Worm (Caenorhabditis elegans) whole organism, late embryonic: ENCODE results near the gene F09E5.16.
A peak's percentile ranks its signal among the peaks of the same experiment; 100 is the strongest.

ENCODE experiments used
- C08G9.2 ChIP-seq: sonication (generic microtip); optimal IDR thresholded peaks from 2 replicates; lab custom pipeline; 2016; ENCODE audit warnings: mild to moderate bottlenecking, missing genetic modification characterization, moderate library complexity, missing compliant biosample characterization
- C38D4.7 ChIP-seq: fragments of 200-800 bp; sonication (Bioruptor generic); optimal IDR thresholded peaks from 2 replicates; lab custom pipeline; 2018; ENCODE audit warnings: mild to moderate bottlenecking, missing genetic modification characterization, moderate library complexity, missing compliant biosample characterization
- F13H6.1 ChIP-seq: sonication (generic microtip); optimal IDR thresholded peaks from 2 replicates; lab custom pipeline; 2016; ENCODE audit warnings: missing genetic modification characterization, missing compliant biosample characterization
- K02D7.2 ChIP-seq: sonication (generic microtip); optimal IDR thresholded peaks from 2 replicates; lab custom pipeline; 2017; ENCODE audit warnings: mild to moderate bottlenecking, missing genetic modification characterization, missing compliant biosample characterization
- K09A11.1 ChIP-seq: sonication (generic microtip); optimal IDR thresholded peaks from 2 replicates; lab custom pipeline; 2017; ENCODE audit warnings: antibody characterized with exemption, mild to moderate bottlenecking, missing genetic modification characterization, missing compliant biosample characterization; ENCODE audit not compliant: insufficient read depth
- ahr-1 ChIP-seq: sonication (generic microtip); optimal IDR thresholded peaks from 2 replicates; lab custom pipeline; 2016; ENCODE audit warnings: missing genetic modification characterization, missing compliant biosample characterization
- ama-1 ChIP-seq: fragments of 150-350 bp; optimal IDR thresholded peaks from 2 replicates; lab custom pipeline; 2014
- ceh-18 ChIP-seq: sonication (generic microtip); optimal IDR thresholded peaks from 2 replicates; lab custom pipeline; 2016; ENCODE audit warnings: missing genetic modification characterization, missing compliant biosample characterization
- ceh-2 ChIP-seq: sonication (generic microtip); optimal IDR thresholded peaks from 2 replicates; lab custom pipeline; 2016; ENCODE audit warnings: missing genotype, missing genetic modification characterization, missing compliant biosample characterization
- ceh-30 ChIP-seq: fragments of 150-350 bp; optimal IDR thresholded peaks from 2 replicates; lab custom pipeline; 2014; ENCODE audit warnings: missing biosample characterization, missing genetic modification characterization
- ceh-31 ChIP-seq: sonication (generic microtip); optimal IDR thresholded peaks from 2 replicates; lab custom pipeline; 2016; ENCODE audit warnings: missing genetic modification characterization, missing compliant biosample characterization
- ceh-45 ChIP-seq: fragments of 200-800 bp; sonication (Bioruptor generic); IDR thresholded peaks from 2 replicates; pipeline ENCODE4 v1.3.6; 2022; ENCODE audit warnings: missing genetic modification reagents, missing genetic modification characterization, missing compliant biosample characterization
- ceh-48 ChIP-seq: sonication (generic microtip); optimal IDR thresholded peaks from 2 replicates; lab custom pipeline; 2016; ENCODE audit warnings: missing genetic modification characterization, inconsistent platforms, missing compliant biosample characterization
- ceh-6 ChIP-seq: fragments of 200-800 bp; sonication (Bioruptor generic); optimal IDR thresholded peaks from 2 replicates; lab custom pipeline; 2018; ENCODE audit warnings: mild to moderate bottlenecking, missing genetic modification characterization, missing compliant biosample characterization
- ceh-9 ChIP-seq: sonication (generic microtip); optimal IDR thresholded peaks from 2 replicates; lab custom pipeline; 2016; ENCODE audit warnings: mild to moderate bottlenecking, missing genetic modification characterization, inconsistent platforms, missing compliant biosample characterization
- dve-1 ChIP-seq: sonication (generic microtip); optimal IDR thresholded peaks from 2 replicates; lab custom pipeline; 2017; ENCODE audit warnings: antibody characterized with exemption, mild to moderate bottlenecking, missing genetic modification characterization, missing compliant biosample characterization
- elt-2 ChIP-seq: sonication (generic microtip); optimal IDR thresholded peaks from 2 replicates; lab custom pipeline; 2016; ENCODE audit warnings: missing genetic modification reagents, missing genetic modification characterization, missing compliant biosample characterization
- eyg-1 ChIP-seq: sonication (generic microtip); optimal IDR thresholded peaks from 2 replicates; lab custom pipeline; 2016; ENCODE audit warnings: missing genotype, missing genetic modification characterization, missing compliant biosample characterization
- fkh-10 ChIP-seq: fragments of 150-350 bp; optimal IDR thresholded peaks from 2 replicates; lab custom pipeline; 2014; ENCODE audit warnings: missing biosample characterization, missing genetic modification reagents, missing genetic modification characterization
- hlh-30 ChIP-seq: sonication (generic microtip); optimal IDR thresholded peaks from 2 replicates; lab custom pipeline; 2017; ENCODE audit warnings: antibody characterized with exemption, missing genetic modification characterization, missing compliant biosample characterization; ENCODE audit not compliant: insufficient read depth
- lin-11 ChIP-seq: fragments of 200-800 bp; sonication (Bioruptor generic); optimal IDR thresholded peaks from 2 replicates; lab custom pipeline; 2018; ENCODE audit warnings: mild to moderate bottlenecking, missing genetic modification characterization, missing compliant biosample characterization
- madf-2 ChIP-seq: sonication (generic microtip); optimal IDR thresholded peaks from 2 replicates; lab custom pipeline; 2017; ENCODE audit warnings: missing genetic modification characterization, missing compliant biosample characterization
- nfya-1 ChIP-seq: sonication (generic microtip); optimal IDR thresholded peaks from 2 replicates; lab custom pipeline; 2017; ENCODE audit warnings: missing genetic modification characterization, mild to moderate bottlenecking, missing compliant biosample characterization, antibody characterized with exemption, moderate library complexity
- nhr-232 ChIP-seq: sonication (generic microtip); optimal IDR thresholded peaks from 2 replicates; lab custom pipeline; 2016; ENCODE audit warnings: missing genetic modification characterization, missing compliant biosample characterization
- pag-3 ChIP-seq: sonication (generic microtip); optimal IDR thresholded peaks from 2 replicates; lab custom pipeline; 2016; ENCODE audit warnings: missing compliant biosample characterization, missing genetic modification characterization, borderline replicate concordance
- pax-1 ChIP-seq: fragments of 150-350 bp; optimal IDR thresholded peaks from 2 replicates; lab custom pipeline; 2014; ENCODE audit warnings: missing biosample characterization, missing genetic modification characterization
- pha-2 ChIP-seq: sonication (generic microtip); optimal IDR thresholded peaks from 2 replicates; lab custom pipeline; 2017; ENCODE audit warnings: mild to moderate bottlenecking, missing genetic modification characterization, missing compliant biosample characterization
- pha-4 ChIP-seq: fragments of 150-350 bp; optimal IDR thresholded peaks from 2 replicates; lab custom pipeline; 2018; ENCODE audit warnings: missing biosample characterization, missing genetic modification reagents, missing genetic modification characterization
- pqm-1 ChIP-seq: sonication (generic microtip); optimal IDR thresholded peaks from 2 replicates; lab custom pipeline; 2016; ENCODE audit warnings: missing genetic modification characterization, missing compliant biosample characterization
- ref-2 ChIP-seq: sonication (generic microtip); optimal IDR thresholded peaks from 2 replicates; lab custom pipeline; 2016; ENCODE audit warnings: missing genetic modification characterization, missing compliant biosample characterization
- rnt-1 ChIP-seq: sonication (generic microtip); optimal IDR thresholded peaks from 2 replicates; lab custom pipeline; 2016; ENCODE audit warnings: missing genetic modification characterization, missing compliant biosample characterization
- sdc-2 ChIP-seq: sonication (generic microtip); optimal IDR thresholded peaks from 2 replicates; lab custom pipeline; 2016; ENCODE audit warnings: missing genotype, missing genetic modification characterization, missing compliant biosample characterization
- sox-2 ChIP-seq: fragments of 200-800 bp; sonication (Bioruptor generic); IDR thresholded peaks from 2 replicates; pipeline ENCODE4 v1.3.6; 2022; ENCODE audit warnings: missing genetic modification reagents, missing genetic modification characterization, missing compliant biosample characterization
- syd-9 ChIP-seq: sonication (generic microtip); optimal IDR thresholded peaks from 2 replicates; lab custom pipeline; 2016; ENCODE audit warnings: mild to moderate bottlenecking, missing genetic modification characterization, moderate library complexity, missing compliant biosample characterization
- tbx-7 ChIP-seq: sonication (generic microtip); optimal IDR thresholded peaks from 2 replicates; lab custom pipeline; 2016; ENCODE audit warnings: missing genotype, missing genetic modification characterization, missing compliant biosample characterization
- ttx-3 ChIP-seq: sonication (generic microtip); optimal IDR thresholded peaks from 2 replicates; lab custom pipeline; 2016; ENCODE audit warnings: missing genetic modification reagents, missing genetic modification characterization, missing compliant biosample characterization
- unc-42 ChIP-seq: sonication (generic microtip); optimal IDR thresholded peaks from 2 replicates; lab custom pipeline; 2016; ENCODE audit warnings: missing genotype, missing genetic modification characterization, missing compliant biosample characterization
- unc-55 ChIP-seq: sonication (generic microtip); optimal IDR thresholded peaks from 2 replicates; lab custom pipeline; 2017; ENCODE audit warnings: missing biosample characterization, missing genetic modification reagents, missing genetic modification characterization
- unc-86 ChIP-seq: sonication (generic microtip); optimal IDR thresholded peaks from 2 replicates; lab custom pipeline; 2016; ENCODE audit warnings: missing genetic modification characterization, missing compliant biosample characterization

The F09E5.16 gene

DNA sequence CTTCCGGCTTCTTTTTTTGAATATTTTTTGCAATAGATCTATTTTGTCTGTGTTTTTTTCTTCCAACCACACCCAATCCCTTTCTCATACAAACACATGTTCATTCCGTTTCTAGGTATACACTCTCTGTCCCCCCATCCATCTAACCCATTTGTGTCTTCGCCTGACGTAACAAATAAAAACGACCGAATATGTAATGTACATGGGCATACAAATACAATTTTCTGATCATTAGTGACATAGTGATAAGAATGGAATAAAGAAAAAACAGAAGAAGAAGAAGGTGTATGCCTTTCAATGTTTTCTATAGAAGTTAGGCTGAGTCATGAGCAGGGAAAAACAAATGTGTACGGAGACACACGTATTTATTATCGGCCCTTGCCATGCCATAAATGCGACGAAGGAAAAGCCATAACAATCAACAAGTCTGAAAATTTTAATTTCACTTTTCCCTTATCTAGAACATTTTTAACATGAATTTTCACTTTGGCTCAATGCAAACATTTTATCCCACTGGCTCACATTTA is 31.8 kb downstream of the F09E5.16 start:
- TF ChIP-seq elt-2 (tag; lab: Kevin White, UChicago), result peak; percentile 54
- TF ChIP-seq ceh-45 (GFP tag; lab: Robert Waterston, UW), result no peak

DNA sequence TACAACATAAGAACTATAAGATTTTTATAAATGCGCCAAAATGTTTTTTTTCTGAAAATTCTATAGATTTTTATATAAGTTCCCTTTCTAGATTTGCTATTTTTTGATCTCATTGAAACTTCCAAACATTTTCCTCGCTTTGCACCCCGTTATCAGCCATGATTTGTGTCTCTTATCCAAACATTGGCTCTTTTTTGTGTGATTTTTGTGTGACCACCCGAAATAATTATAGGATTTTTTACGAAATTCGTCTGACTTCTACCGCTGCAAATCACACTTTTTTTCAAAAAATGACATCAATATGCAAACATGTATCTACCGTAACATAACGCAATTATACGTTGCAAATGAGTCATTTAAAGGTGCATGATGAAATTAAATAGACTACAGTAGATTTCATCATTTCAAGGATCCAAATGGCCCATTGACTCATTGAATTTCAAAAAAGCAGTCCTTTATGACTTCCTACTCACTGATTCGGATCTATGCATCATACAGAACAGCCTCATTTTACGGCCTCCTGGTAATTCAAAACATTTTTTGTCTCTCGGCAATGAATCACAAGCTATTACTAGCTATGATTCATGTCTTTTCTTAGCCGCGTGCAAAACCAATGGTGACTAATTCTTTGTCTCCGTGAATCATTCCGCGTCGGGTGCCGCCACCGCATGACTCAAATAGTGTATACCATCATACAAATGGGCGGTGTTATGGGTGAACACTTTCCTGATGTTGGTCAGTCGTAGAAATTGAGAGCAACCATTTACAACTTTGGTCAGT is 33.0 kb downstream of the F09E5.16 start:
- TF ChIP-seq unc-86 (tag; lab: Kevin White, UChicago), result no peak
- TF ChIP-seq C38D4.7 (GFP tag; lab: Kevin White, UChicago), result no peak
- TF ChIP-seq ceh-2 (tag; lab: Kevin White, UChicago), result no peak
- peak; percentile 8 for TF ChIP-seq elt-2 (tag; lab: Kevin White, UChicago)
- no peak for TF ChIP-seq tbx-7

DNA sequence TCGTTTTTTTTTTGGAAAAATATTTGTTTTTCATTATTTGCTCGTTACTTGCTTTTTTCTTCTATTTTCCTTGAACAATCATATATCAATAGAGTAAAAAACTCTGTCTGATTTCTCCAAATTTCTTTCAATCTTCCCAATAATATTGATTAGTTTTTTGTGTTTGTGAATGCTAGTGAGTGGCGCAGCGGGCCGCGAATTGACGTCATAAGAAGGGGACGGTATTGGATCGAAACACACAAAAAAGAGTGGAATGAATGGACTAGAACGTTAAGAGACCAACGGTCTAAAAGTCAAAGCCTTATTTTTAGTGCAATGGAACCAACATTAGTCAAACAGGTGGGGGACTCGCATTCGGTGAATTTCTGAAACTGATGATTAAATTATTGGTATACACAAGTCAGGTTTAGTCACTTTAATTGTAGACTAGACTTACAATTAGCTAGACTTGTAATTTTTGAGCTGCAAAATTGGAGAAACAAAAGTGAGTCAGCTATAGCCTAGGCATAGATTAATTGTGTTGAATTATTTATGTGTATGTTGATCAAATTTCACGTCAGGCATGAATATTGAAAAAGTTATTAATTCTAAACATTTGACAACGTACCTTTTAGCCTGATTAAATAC is 33.8 kb downstream of the F09E5.16 start:
- TF ChIP-seq rnt-1 (tag; lab: Kevin White, UChicago), result no peak
- TF ChIP-seq ama-1 (lab: Kevin White, UChicago), result no peak
- no peak for TF ChIP-seq lin-11 (tag; lab: Kevin White, UChicago)
- TF ChIP-seq K09A11.1 (tag; lab: Kevin White, UChicago), result no peak
- TF ChIP-seq pqm-1 (tag; lab: Kevin White, UChicago), result no peak
- no peak for TF ChIP-seq syd-9
- TF ChIP-seq nhr-232 (tag; lab: Kevin White, UChicago), result no peak
- no peak for TF ChIP-seq F13H6.1
- no peak for TF ChIP-seq ref-2
- TF ChIP-seq eyg-1 (tag; lab: Kevin White, UChicago), result no peak
- TF ChIP-seq pha-2, result no peak
- TF ChIP-seq ceh-31 (tag; lab: Kevin White, UChicago), result no peak
- no peak for TF ChIP-seq dve-1
- TF ChIP-seq ceh-18 (tag; lab: Kevin White, UChicago), result no peak
- TF ChIP-seq pha-4 (tag; lab: Kevin White, UChicago), result no peak
- no peak for TF ChIP-seq unc-42 (tag; lab: Kevin White, UChicago)

DNA sequence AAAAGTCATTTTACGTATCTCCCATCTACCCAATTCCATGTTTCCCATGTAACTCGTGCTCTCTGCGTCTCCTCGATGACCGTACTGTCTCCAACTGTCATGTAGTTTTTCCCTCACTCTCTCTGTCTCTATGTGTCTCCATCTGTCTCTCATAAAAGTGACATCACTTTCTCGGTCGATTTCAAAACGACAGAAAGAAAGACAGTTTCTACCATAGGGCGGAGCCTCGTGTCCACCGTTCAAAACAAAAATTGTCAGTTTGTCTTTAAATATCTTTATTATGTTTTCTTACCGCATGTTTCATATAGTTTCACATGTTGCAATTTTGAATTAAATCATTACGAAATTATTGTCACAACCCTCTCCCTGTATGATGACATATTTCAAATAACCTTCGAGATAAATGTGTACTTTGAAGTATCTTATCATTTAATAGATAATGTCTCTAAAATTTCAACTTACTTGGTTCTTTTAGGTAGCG is 35.3 kb downstream of the F09E5.16 start:
- TF ChIP-seq elt-2 (tag; lab: Kevin White, UChicago) (peak; percentile 59), pag-3 (tag; lab: Kevin White, UChicago) (no peak), fkh-10 (GFP tag; lab: Kevin White, UChicago) (no peak), ahr-1 (no peak), pha-2 (no peak), K02D7.2 (tag; lab: Kevin White, UChicago) (no peak), ceh-6 (no peak), ceh-30 (tag; lab: Kevin White, UChicago) (no peak), nfya-1 (peak; percentile 70), ceh-18 (tag; lab: Kevin White, UChicago) (peak; percentile 57), pha-4 (tag; lab: Kevin White, UChicago) (no peak), ceh-48 (no peak), sox-2 (GFP tag; lab: Robert Waterston, UW) (no peak), ceh-2 (tag; lab: Kevin White, UChicago) (no peak), sdc-2 (tag; lab: Kevin White, UChicago) (no peak), syd-9 (no peak), C08G9.2 (no peak), rnt-1 (tag; lab: Kevin White, UChicago) (no peak), unc-86 (tag; lab: Kevin White, UChicago) (no peak), ceh-31 (tag; lab: Kevin White, UChicago) (peak; percentile 31), hlh-30 (peak; percentile 48), C38D4.7 (GFP tag; lab: Kevin White, UChicago) (no peak), ttx-3 (no peak), eyg-1 (tag; lab: Kevin White, UChicago) (no peak), unc-55 (peak; percentile 88), ceh-9 (tag; lab: Kevin White, UChicago) (no peak), pax-1 (tag; lab: Kevin White, UChicago) (peak; percentile 52), pqm-1 (tag; lab: Kevin White, UChicago) (peak; percentile 55), madf-2 (tag; lab: Kevin White, UChicago) (no peak)
- TF ChIP-seq, all 69 proteins: peak for 8
